Worm (Caenorhabditis elegans) whole organism, L1 larva: ENCODE data around the gene C14A6.6.

Experiments used
- C34B4.2 ChIP-seq: sonication (generic microtip); optimal IDR thresholded peaks from 2 replicates; lab custom pipeline; 2017; ENCODE audit warnings: mild to moderate bottlenecking, missing genetic modification characterization, missing compliant biosample characterization
- F16B12.6 ChIP-seq: fragments of 150-350 bp; optimal IDR thresholded peaks from 2 replicates; lab custom pipeline; 2014; ENCODE audit warnings: missing biosample characterization, missing genetic modification characterization
- Y116A8C.19 ChIP-seq: sonication (generic microtip); optimal IDR thresholded peaks from 2 replicates; lab custom pipeline; 2016; ENCODE audit warnings: missing compliant biosample characterization, missing genetic modification characterization, borderline replicate concordance
- aly-2 ChIP-seq: fragments of 150-350 bp; optimal IDR thresholded peaks from 2 replicates; lab custom pipeline; 2014; ENCODE audit warnings: missing biosample characterization, missing genetic modification characterization
- ama-1 ChIP-seq: fragments of 150-350 bp; optimal IDR thresholded peaks from 2 replicates; lab custom pipeline; 2014
- blmp-1 ChIP-seq: fragments of 150-350 bp; optimal IDR thresholded peaks from 2 replicates; lab custom pipeline; 2014; ENCODE audit warnings: missing biosample characterization, missing genetic modification characterization
- ceh-63 ChIP-seq: fragments of 200-800 bp; sonication (Bioruptor generic); optimal IDR thresholded peaks from 2 replicates; lab custom pipeline; 2018; ENCODE audit warnings: mild to moderate bottlenecking, missing genetic modification characterization, missing compliant biosample characterization
- ceh-8 ChIP-seq: fragments of 200-800 bp; sonication (Bioruptor generic); optimal IDR thresholded peaks from 2 replicates; lab custom pipeline; 2018; ENCODE audit warnings: mild to moderate bottlenecking, missing genetic modification characterization, moderate library complexity, missing compliant biosample characterization
- ces-1 ChIP-seq: fragments of 150-350 bp; optimal IDR thresholded peaks from 2 replicates; lab custom pipeline; 2014; ENCODE audit warnings: missing biosample characterization, missing genetic modification reagents, missing genetic modification characterization
- dpl-1 ChIP-seq, 3 experiments: fragments of 150-350 bp in 2 of 3; sonication (generic microtip) in 1 of 3; optimal IDR thresholded peaks; 2 replicates each; lab custom pipeline; 2014 to 2017; ENCODE audit warnings: missing biosample characterization in 3 of 3, missing genetic modification characterization in 3 of 3, missing genetic modification reagents in 3 of 3
- dsc-1 ChIP-seq: sonication (generic microtip); optimal IDR thresholded peaks from 2 replicates; lab custom pipeline; 2016; ENCODE audit warnings: mild to moderate bottlenecking, missing genetic modification characterization, missing compliant biosample characterization
- efl-3 ChIP-seq: fragments of 200-800 bp; sonication (Bioruptor generic); optimal IDR thresholded peaks from 2 replicates; lab custom pipeline; 2018; ENCODE audit warnings: mild to moderate bottlenecking, missing genetic modification characterization, missing compliant biosample characterization
- egl-13 ChIP-seq: sonication (generic microtip); optimal IDR thresholded peaks from 2 replicates; lab custom pipeline; 2016; ENCODE audit warnings: missing genotype, missing genetic modification reagents, missing genetic modification characterization, missing compliant biosample characterization
- elt-2 ChIP-seq: sonication (generic microtip); optimal IDR thresholded peaks from 2 replicates; lab custom pipeline; 2016; ENCODE audit warnings: missing genetic modification characterization, mild to moderate bottlenecking, inconsistent platforms, missing compliant biosample characterization, missing genetic modification reagents
- elt-3 ChIP-seq, 6 experiments: fragments of 150-350 bp in 1 of 6; sonication (generic microtip); optimal IDR thresholded peaks; 2 replicates each; lab custom pipeline; 2017 to 2018; ENCODE audit warnings: missing biosample characterization in 6 of 6, missing genetic modification characterization in 6 of 6, inconsistent platforms in 1 of 6
- fkh-8 ChIP-seq: sonication (generic microtip); optimal IDR thresholded peaks from 2 replicates; lab custom pipeline; 2016; ENCODE audit warnings: mild to moderate bottlenecking, missing genetic modification characterization, missing compliant biosample characterization
- fos-1 ChIP-seq: fragments of 150-350 bp; optimal IDR thresholded peaks from 2 replicates; lab custom pipeline; 2014; ENCODE audit warnings: missing biosample characterization, missing genetic modification characterization
- grh-1 ChIP-seq: fragments of 200-800 bp; sonication (Bioruptor generic); IDR thresholded peaks from 2 replicates; pipeline ENCODE4 v1.3.6; 2022; ENCODE audit warnings: missing genetic modification reagents, missing genetic modification characterization, missing compliant biosample characterization
- irx-1 ChIP-seq: sonication (generic microtip); optimal IDR thresholded peaks from 2 replicates; lab custom pipeline; 2016; ENCODE audit warnings: missing genetic modification characterization, missing compliant biosample characterization
- lin-35 ChIP-seq, 2 experiments: fragments of 150-350 bp; optimal IDR thresholded peaks; 2 replicates each; lab custom pipeline; 2014; ENCODE audit warnings: missing biosample characterization in 2 of 2, missing genetic modification characterization in 2 of 2, missing genetic modification reagents in 2 of 2
- lin-39 ChIP-seq: fragments of 150-350 bp; optimal IDR thresholded peaks from 2 replicates; lab custom pipeline; 2014; ENCODE audit warnings: missing biosample characterization, missing genetic modification reagents, missing genetic modification characterization
- mab-9 ChIP-seq: fragments of 200-800 bp; sonication (Bioruptor generic); IDR thresholded peaks from 2 replicates; pipeline ENCODE4 v1.3.6; 2022; ENCODE audit warnings: missing genetic modification reagents, missing genetic modification characterization, missing compliant biosample characterization
- mep-1 ChIP-seq: fragments of 150-350 bp; optimal IDR thresholded peaks from 2 replicates; lab custom pipeline; 2014; ENCODE audit warnings: missing biosample characterization, missing genetic modification characterization
- nhr-11 ChIP-seq: fragments of 150-350 bp; optimal IDR thresholded peaks from 2 replicates; lab custom pipeline; 2014; ENCODE audit warnings: missing biosample characterization, missing genetic modification characterization
- nhr-19 ChIP-seq: fragments of 200-800 bp; sonication (Bioruptor generic); conservative IDR thresholded peaks from 2 replicates; pipeline ENCODE4 v1.3.6; 2022; ENCODE audit warnings: missing genetic modification characterization, missing compliant biosample characterization
- nhr-237 ChIP-seq: fragments of 150-350 bp; optimal IDR thresholded peaks from 2 replicates; lab custom pipeline; 2014; ENCODE audit warnings: missing biosample characterization, missing genetic modification characterization
- nhr-28 ChIP-seq: fragments of 150-350 bp; optimal IDR thresholded peaks from 2 replicates; lab custom pipeline; 2014; ENCODE audit warnings: missing biosample characterization, missing genetic modification characterization
- nhr-47 ChIP-seq: sonication (generic microtip); optimal IDR thresholded peaks from 2 replicates; lab custom pipeline; 2016; ENCODE audit warnings: mild to moderate bottlenecking, missing genetic modification characterization, moderate library complexity, missing compliant biosample characterization
- nhr-77 ChIP-seq: fragments of 150-350 bp; optimal IDR thresholded peaks from 2 replicates; lab custom pipeline; 2014; ENCODE audit warnings: missing biosample characterization, missing genetic modification characterization
- nhr-84 ChIP-seq: sonication (generic microtip); optimal IDR thresholded peaks from 2 replicates; lab custom pipeline; 2017; ENCODE audit warnings: missing biosample characterization, missing genetic modification characterization
- nhr-90 ChIP-seq: sonication (generic microtip); optimal IDR thresholded peaks from 2 replicates; lab custom pipeline; 2016; ENCODE audit warnings: mild to moderate bottlenecking, missing genetic modification characterization, missing compliant biosample characterization; ENCODE audit not compliant: poor library complexity
- pax-3 ChIP-seq: fragments of 200-800 bp; sonication (Bioruptor generic); optimal IDR thresholded peaks from 2 replicates; lab custom pipeline; 2018; ENCODE audit warnings: mild to moderate bottlenecking, missing genetic modification characterization, moderate library complexity, missing compliant biosample characterization
- rnt-1 ChIP-seq: sonication (generic microtip); optimal IDR thresholded peaks from 2 replicates; lab custom pipeline; 2016; ENCODE audit warnings: mild to moderate bottlenecking, missing genetic modification characterization, moderate library complexity, missing compliant biosample characterization
- sox-4 ChIP-seq: sonication (generic microtip); optimal IDR thresholded peaks from 2 replicates; lab custom pipeline; 2016; ENCODE audit warnings: missing genetic modification characterization, missing compliant biosample characterization
- sptf-1 ChIP-seq: fragments of 150-350 bp; optimal IDR thresholded peaks from 2 replicates; lab custom pipeline; 2014; ENCODE audit warnings: missing biosample characterization, missing genetic modification characterization
- sup-37 ChIP-seq: fragments of 200-800 bp; sonication (Bioruptor generic); optimal IDR thresholded peaks from 2 replicates; lab custom pipeline; 2018; ENCODE audit warnings: mild to moderate bottlenecking, missing genetic modification characterization, missing compliant biosample characterization
- swsn-7 ChIP-seq: sonication (generic microtip); optimal IDR thresholded peaks from 2 replicates; lab custom pipeline; 2016; ENCODE audit warnings: missing genetic modification characterization, missing compliant biosample characterization
- tlp-1 ChIP-seq: fragments of 150-350 bp; optimal IDR thresholded peaks from 2 replicates; lab custom pipeline; 2014; ENCODE audit warnings: missing biosample characterization, missing genetic modification characterization
- unc-130 ChIP-seq: fragments of 150-350 bp; optimal IDR thresholded peaks from 2 replicates; lab custom pipeline; 2017; ENCODE audit warnings: missing biosample characterization, missing genetic modification characterization, inconsistent platforms
- unc-30 ChIP-seq: sonication (generic microtip); optimal IDR thresholded peaks from 2 replicates; lab custom pipeline; 2017; ENCODE audit warnings: missing biosample characterization, missing genetic modification characterization
- unc-62 ChIP-seq: fragments of 150-350 bp; optimal IDR thresholded peaks from 2 replicates; lab custom pipeline; 2014; ENCODE audit warnings: missing biosample characterization, missing genetic modification reagents, missing genetic modification characterization
- unc-86 ChIP-seq: sonication (generic microtip); optimal IDR thresholded peaks from 2 replicates; lab custom pipeline; 2016; ENCODE audit warnings: missing genetic modification characterization, missing compliant biosample characterization
- unc-98 ChIP-seq: fragments of 200-800 bp; sonication (Bioruptor generic); IDR thresholded peaks from 2 replicates; pipeline ENCODE4 v1.3.6; 2022; ENCODE audit warnings: missing genetic modification characterization, missing compliant biosample characterization
- zag-1 ChIP-seq: fragments of 150-350 bp; optimal IDR thresholded peaks from 2 replicates; lab custom pipeline; 2014; ENCODE audit warnings: missing biosample characterization, missing genetic modification characterization
- zip-4 ChIP-seq: fragments of 200-800 bp; sonication (Bioruptor generic); optimal IDR thresholded peaks from 2 replicates; lab custom pipeline; 2018; ENCODE audit warnings: mild to moderate bottlenecking, missing genetic modification characterization, moderate library complexity, missing compliant biosample characterization
- ztf-11 ChIP-seq, 2 experiments: sonication (generic microtip); optimal IDR thresholded peaks; 2 replicates each; lab custom pipeline; 2016 to 2017; ENCODE audit warnings: missing genetic modification characterization in 2 of 2, missing biosample characterization in 1 of 2, missing compliant biosample characterization in 1 of 2

C14A6.6 gene

ce11 chrV:18141161-18141560, 25.9 kb downstream of the C14A6.6 start, which contains the start of gene Y37H2A.11 (continued):
- no peak for TF ChIP-seq zip-4 (GFP tag; lab: Kevin White, UChicago)
- no peak for TF ChIP-seq ceh-63 (GFP tag; lab: Kevin White, UChicago)
- TF ChIP-seq fos-1 = no peak

DNA sequence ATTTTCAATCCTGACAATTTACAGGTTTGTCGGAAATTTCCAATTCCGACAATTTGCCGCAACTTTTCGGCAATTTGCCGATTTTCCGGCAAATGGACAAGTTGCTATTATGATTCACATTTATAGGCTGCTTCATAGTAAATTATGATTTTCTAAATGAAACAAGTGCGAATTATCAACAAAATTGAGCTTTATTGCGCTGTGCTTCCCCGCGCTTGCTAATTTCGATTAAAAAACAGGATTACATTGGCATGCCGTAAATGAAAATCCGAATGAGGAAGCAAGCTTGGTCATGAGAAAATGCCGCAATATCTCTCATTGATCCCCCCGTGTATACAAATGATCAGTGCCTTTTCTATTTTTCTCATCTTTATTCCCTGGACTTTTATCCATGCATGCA, 28.4 kb downstream of the C14A6.6 start, which contains the start of gene Y37H2A.10:
Y37H2A.10 (plus strand) TSS at position 301 of the 400 bp plus-strand sequence.
- no peak for TF ChIP-seq aly-2 (tag; lab: Kevin White, UChicago)
- no peak for TF ChIP-seq sox-4 (tag; lab: Kevin White, UChicago)
- TF ChIP-seq unc-30 (tag; lab: Kevin White, UChicago) = no peak
- no peak for TF ChIP-seq ama-1
- TF ChIP-seq unc-130 (tag; lab: Kevin White, UChicago) = no peak
- no peak for TF ChIP-seq Y116A8C.19
- no peak for TF ChIP-seq C34B4.2 (tag; lab: Kevin White, UChicago)
- TF ChIP-seq ztf-11 (tag; optimal IDR thresholded peaks at IDR 0.05; lab: Kevin White, UChicago) = no peak
- no peak for TF ChIP-seq elt-2 (tag; lab: Kevin White, UChicago)
- no peak for TF ChIP-seq egl-13
- no peak for TF ChIP-seq dpl-1 (GFP tag; optimal IDR thresholded peaks at IDR 0.05; lab: Kevin White, UChicago)
- TF ChIP-seq sptf-1 (tag; lab: Kevin White, UChicago) = no peak
- no peak for TF ChIP-seq sup-37 (GFP tag; lab: Kevin White, UChicago)
- TF ChIP-seq efl-3 = no peak
- no peak for TF ChIP-seq lin-35 (GFP tag; optimal IDR thresholded peaks at IDR 0.05; lab: Kevin White, UChicago)

DNA sequence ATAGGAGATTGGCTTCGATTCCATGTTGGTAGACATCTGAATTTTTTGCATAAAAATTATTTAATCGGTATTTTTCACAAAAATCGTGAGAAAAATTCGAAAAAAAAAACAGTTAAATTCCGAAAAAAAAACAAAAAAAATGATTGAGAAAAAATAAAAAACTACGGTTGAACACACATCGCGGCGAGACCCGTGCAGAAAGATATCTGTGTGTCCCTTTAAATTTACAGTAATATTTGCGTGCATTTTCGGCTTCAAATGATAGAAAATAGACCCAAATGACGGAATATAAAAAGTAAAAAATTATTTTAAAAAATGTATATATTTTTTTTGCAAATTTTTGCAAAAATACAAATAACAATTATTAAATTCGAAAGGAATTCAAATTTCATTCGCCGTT, 29.4 kb downstream of the C14A6.6 start:
- TF ChIP-seq swsn-7 (tag; lab: Kevin White, UChicago) (no peak), fos-1 (no peak), ceh-63 (GFP tag; lab: Kevin White, UChicago) (no peak), grh-1 (GFP tag; lab: Robert Waterston, UW) (no peak), elt-2 (tag; lab: Kevin White, UChicago) (no peak), elt-3 (tag; optimal IDR thresholded peaks at IDR 0.05; lab: Kevin White, UChicago) (no peak), fkh-8 (tag; lab: Kevin White, UChicago) (no peak), F16B12.6 (tag; lab: Kevin White, UChicago) (no peak), nhr-11 (tag; lab: Kevin White, UChicago) (no peak), zip-4 (GFP tag; lab: Kevin White, UChicago) (no peak), unc-62 (no peak), ama-1 (no peak), mab-9 (GFP tag; lab: Robert Waterston, UW) (no peak), pax-3 (tag; lab: Kevin White, UChicago) (no peak), nhr-84 (tag; lab: Kevin White, UChicago) (no peak), nhr-77 (tag; lab: Kevin White, UChicago) (no peak), lin-39 (no peak)

- TF ChIP-seq sup-37 (GFP tag; lab: Kevin White, UChicago) = no peak
- no peak for TF ChIP-seq nhr-90 (tag; lab: Kevin White, UChicago)
- no peak for TF ChIP-seq nhr-28 (tag; lab: Kevin White, UChicago)
- TF ChIP-seq blmp-1 (tag; lab: Kevin White, UChicago) = no peak
- no peak for TF ChIP-seq nhr-237 (tag; lab: Kevin White, UChicago)
- no peak for TF ChIP-seq unc-86
- no peak for TF ChIP-seq egl-13
- no peak for TF ChIP-seq C34B4.2 (tag; lab: Kevin White, UChicago)
Observed at ce11 chrV:18134378-18134777, 32.7 kb downstream of the C14A6.6 start, which contains the start of gene Y37H2A.7. Gene Y37H2A.7, minus strand, starts transcription at chrV:18134478.

DNA sequence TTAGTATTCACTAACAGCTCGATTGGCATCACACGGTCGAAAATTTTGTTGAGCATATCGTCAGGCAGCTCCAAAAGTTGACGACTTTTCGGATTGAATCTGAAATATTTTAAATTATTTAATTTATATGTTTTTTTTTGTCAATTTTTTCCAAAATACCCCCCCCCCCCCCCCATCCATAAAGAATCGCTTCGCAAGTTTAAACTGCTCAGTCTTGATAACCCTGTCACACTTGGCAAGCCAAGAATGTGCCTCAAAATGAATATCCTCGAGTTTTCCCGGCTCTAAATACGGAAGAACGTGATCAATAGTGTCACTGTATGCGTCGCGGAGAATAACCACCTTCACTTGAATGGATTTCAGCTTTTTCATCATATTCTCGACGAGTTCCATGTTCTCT, 33.9 kb downstream of the C14A6.6 start, which contains the start of gene Y37H2A.18:
Y37H2A.18 (minus strand) TSS at position 101 of the 400 bp plus-strand sequence.
- TF ChIP-seq tlp-1 (tag; lab: Kevin White, UChicago) (no peak), nhr-28 (tag; lab: Kevin White, UChicago) (no peak), dsc-1 (tag; lab: Kevin White, UChicago) (no peak), unc-98 (GFP tag; lab: Robert Waterston, UW) (no peak), zip-4 (GFP tag; lab: Kevin White, UChicago) (no peak), ces-1 (GFP tag; lab: Kevin White, UChicago) (no peak), nhr-19 (GFP tag; lab: Robert Waterston, UW) (no peak), rnt-1 (tag; lab: Kevin White, UChicago) (no peak), mep-1 (tag; lab: Kevin White, UChicago) (no peak), mab-9 (GFP tag; lab: Robert Waterston, UW) (no peak), aly-2 (tag; lab: Kevin White, UChicago) (no peak), irx-1 (tag; lab: Kevin White, UChicago) (no peak), zag-1 (tag; lab: Kevin White, UChicago) (no peak), ceh-8 (GFP tag; lab: Kevin White, UChicago) (no peak), nhr-47 (tag; lab: Kevin White, UChicago) (no peak)
